Worm (Caenorhabditis elegans) whole organism, L4/young adult: ENCODE data around the gene K09E9.1.

Source experiments
- W03F9.2 ChIP-seq: fragments of 150-350 bp; optimal IDR thresholded peaks from 2 replicates; lab custom pipeline; 2014; ENCODE audit warnings: missing biosample characterization, missing genetic modification characterization
- dao-5 ChIP-seq: sonication (generic microtip); optimal IDR thresholded peaks from 2 replicates; lab custom pipeline; 2016; ENCODE audit warnings: missing genotype, missing genetic modification characterization, moderate library complexity, missing compliant biosample characterization
- him-1 ChIP-seq: sonication (generic microtip); optimal IDR thresholded peaks from 2 replicates; lab custom pipeline; 2016; ENCODE audit warnings: missing genotype, missing genetic modification reagents, missing genetic modification characterization, missing compliant biosample characterization

Gene K09E9.1

DNA sequence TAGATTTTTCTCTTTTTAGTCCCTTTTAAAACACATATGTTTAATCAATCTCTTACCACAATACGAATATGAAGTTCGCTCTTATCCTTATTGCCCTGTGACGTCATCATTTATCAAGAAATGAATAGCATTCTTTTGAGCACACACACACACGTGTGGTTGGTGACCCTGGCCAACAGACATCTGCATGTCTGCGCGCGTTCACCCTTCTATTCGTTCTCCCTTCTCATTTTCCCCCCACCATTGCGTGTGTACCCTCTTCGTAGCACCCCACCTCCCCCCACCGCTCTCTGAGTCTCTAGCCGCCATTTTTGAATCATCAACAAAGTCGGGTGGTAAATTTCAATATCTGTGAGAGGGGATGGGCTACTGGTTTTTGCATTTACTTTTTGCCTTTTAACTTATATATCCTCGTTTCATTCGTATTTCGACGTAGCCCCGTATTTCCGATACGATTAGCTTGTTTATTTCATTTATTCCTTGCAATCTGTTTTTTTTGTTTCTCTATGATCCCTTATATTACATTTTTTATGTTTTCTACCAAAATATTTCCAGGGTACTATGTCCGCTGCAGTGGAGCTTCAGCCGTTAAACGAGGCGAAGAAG is 19.7 kb upstream of the K09E9.1 start, which contains the start of gene ent-2:
TSS of gene ent-2 (plus strand) at position 556 of the 606 bp plus-strand sequence.
- TF ChIP-seq W03F9.2 (tag; lab: Kevin White, UChicago) (no peak), him-1 (tag; lab: Kevin White, UChicago) (peak; percentile 68), dao-5 (tag; lab: Kevin White, UChicago) (no peak)

DNA sequence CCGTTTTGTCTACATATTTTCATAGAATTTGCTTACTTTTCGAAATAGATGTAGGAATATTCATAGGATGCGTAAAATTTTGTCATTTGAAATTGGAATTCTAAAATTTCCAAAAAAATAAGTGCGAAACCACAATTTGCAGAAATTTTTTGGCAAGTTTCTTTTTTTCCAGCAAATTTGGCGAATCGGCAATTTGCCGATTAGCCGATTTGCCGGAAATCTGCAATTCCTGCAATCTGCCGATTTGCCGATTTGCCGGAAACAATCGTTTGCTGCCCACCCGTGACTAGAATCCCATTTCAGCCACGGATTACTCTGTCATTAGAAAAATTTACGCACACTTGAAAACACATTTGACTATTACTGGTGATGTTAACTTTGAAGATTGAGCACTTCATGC is 16.1 kb upstream of the K09E9.1 start:
- TF ChIP-seq W03F9.2 (tag; lab: Kevin White, UChicago) (no peak), him-1 (tag; lab: Kevin White, UChicago) (no peak), dao-5 (tag; lab: Kevin White, UChicago) (no peak)

DNA sequence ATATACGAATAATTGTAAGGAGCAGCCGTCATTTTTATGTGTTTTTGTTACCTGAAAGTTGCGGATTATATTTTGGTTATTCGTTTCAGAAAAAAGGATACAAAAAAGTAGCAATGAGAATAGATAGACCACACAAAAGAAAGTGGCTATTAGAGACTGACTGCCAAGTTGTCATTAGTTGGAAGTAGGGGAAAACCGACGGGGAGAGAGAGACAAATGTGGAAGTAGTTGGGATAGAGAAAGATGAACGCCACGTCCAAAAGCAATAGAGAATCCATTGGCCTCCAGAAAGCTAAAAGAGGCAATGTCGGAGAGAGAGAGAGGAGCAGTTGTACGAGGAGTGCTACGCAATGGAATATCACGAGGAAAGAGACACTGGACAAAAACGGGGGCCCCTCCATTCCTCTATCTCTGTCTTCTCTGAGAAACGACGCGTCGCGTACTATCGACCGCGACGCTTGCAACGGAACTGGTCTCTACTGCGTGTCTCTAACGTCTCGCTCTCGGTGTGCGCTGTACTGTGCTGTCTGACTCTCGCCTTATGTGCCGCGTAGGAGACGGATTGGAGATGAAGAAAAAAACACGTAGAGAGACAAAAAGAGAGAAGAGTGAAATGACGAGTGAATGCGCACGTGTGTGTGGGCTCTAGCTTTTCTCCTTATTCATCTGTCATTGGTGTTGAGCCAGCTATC is 13.6 kb upstream of the K09E9.1 start, which contains the start of gene rab-14:
TSS of gene rab-14 (minus strand) at position 51 of the 692 bp plus-strand sequence.
- peak; percentile 50 for TF ChIP-seq dao-5 (tag; lab: Kevin White, UChicago)
- TF ChIP-seq W03F9.2 (tag; lab: Kevin White, UChicago) = no peak
- peak; percentile 54 for TF ChIP-seq him-1 (tag; lab: Kevin White, UChicago)

DNA sequence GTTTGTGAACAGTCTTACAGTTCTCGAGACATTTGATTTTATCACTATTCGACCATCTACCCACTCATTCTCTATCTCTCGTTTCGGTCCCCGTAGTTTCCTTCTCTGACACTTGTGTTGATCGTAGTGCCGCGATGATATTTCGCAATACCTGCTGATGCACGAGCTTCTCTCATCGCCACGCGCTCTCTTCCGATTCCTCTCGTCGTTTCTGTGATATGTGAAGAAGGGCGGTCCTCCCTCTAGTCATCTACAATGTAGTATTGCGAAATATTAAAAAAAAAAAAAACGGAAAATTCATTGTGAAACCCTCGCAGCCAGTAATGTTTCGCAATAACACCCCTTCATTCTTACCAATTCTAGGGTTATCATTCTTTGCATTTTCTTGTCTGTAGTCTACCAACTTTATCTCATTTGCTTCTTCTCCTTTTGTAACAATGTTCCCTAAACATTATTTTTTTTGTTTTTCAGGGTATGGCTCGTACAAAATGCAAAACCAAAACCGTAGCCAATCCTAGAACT is 12.7 kb upstream of the K09E9.1 start, which contains the start of gene nipi-3:
TSS of gene nipi-3 (plus strand) at position 472 of the 522 bp plus-strand sequence.
- TF ChIP-seq W03F9.2 (tag; lab: Kevin White, UChicago) (peak; percentile 86), him-1 (tag; lab: Kevin White, UChicago) (peak; percentile 82), dao-5 (tag; lab: Kevin White, UChicago) (no peak)

DNA sequence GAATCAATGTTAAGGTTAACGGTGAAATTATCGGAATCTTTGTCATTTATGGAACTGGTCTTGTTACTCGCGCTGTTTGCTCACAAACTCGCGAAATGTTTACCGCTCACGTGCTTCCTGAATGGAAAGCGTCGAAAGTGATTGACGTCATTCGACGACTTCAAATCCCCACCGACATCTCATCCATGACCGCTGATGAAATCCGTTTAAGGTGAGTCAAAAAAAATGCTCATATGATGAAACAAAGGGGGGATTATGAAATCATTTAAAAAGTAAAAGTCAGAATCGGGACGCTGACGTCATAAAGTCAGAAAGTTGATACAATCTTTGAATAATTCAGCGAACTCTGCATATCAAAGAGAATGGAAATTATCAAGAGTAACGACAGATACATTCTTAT is 11.7 kb upstream of the K09E9.1 start:
- no peak for TF ChIP-seq dao-5 (tag; lab: Kevin White, UChicago)
- TF ChIP-seq him-1 (tag; lab: Kevin White, UChicago) = no peak
- no peak for TF ChIP-seq W03F9.2 (tag; lab: Kevin White, UChicago)

DNA sequence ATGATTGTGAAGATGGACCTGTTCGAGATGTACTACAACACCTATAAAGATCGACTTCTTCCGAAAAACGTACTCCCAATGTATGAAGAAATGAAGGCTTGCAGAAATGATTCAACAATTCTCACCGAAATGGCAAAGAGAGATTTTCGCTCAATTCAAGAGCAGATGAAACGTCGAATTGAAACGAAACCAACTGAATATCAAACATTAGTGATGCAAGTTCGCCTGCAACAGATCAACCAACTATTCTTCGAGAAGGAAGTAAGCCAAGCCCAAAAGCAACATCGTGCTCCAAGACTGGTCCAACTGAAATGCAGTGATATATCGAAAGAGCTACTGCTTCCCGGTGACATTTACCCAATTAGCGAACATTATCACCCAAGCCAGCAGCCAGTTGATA is 10.6 kb upstream of the K09E9.1 start:
- no peak for TF ChIP-seq W03F9.2 (tag; lab: Kevin White, UChicago)
- no peak for TF ChIP-seq him-1 (tag; lab: Kevin White, UChicago)
- TF ChIP-seq dao-5 (tag; lab: Kevin White, UChicago) = no peak

DNA sequence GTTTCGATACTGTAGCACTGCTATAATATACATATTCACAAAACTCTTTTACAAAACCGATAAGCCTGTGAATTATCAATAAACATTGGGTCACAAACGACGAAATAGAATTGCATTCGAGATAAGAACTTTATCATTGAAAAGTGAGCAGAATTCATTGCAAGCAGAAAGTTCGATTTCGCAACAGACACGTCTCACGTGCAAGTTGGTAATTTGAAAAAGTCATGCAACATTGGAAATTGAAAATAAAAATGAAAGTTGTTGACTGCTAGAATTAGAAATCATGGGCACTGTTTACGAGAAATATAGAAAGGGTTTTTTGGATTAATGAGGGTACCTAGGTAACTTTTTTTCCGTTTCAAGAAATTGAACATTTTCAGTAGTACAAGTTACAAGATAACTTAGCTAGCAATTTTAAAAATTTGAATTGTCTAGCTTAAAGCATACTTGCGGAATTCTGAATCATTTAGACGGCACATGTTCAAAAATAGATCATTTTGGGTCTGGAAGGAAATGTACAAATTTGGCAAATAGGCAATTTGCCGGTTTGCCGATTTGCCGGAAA is 9.7 kb upstream of the K09E9.1 start:
- TF ChIP-seq W03F9.2 (tag; lab: Kevin White, UChicago) (peak; percentile 74), him-1 (tag; lab: Kevin White, UChicago) (peak; percentile 10), dao-5 (tag; lab: Kevin White, UChicago) (no peak)

DNA sequence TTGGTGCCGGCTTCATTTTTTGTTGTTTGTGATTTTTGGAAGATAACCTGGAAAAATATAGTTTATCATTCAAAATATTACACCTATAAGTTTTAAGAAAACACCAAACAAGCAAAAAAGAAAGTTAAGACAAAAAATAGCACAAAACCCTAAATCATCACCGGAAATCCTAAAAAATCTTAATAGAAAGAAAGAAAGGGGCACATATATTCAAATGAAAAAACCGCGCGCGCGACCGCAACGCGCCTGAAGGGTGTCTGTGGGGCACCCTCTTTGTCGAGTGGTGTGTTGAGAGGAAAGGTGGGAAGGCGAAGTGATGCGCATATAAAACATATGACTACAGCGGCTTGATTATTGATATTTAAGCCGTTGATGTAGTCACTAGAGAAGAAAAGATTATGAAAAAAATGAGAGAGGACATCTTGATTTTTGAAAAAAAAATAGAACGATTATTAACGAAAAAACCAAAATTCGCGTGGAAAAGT is 6.5 kb upstream of the K09E9.1 start, which contains the start of gene K09E9.3:
TSS of gene K09E9.3 (minus strand) at position 51 of the 485 bp plus-strand sequence.
- TF ChIP-seq dao-5 (tag; lab: Kevin White, UChicago) = no peak

DNA sequence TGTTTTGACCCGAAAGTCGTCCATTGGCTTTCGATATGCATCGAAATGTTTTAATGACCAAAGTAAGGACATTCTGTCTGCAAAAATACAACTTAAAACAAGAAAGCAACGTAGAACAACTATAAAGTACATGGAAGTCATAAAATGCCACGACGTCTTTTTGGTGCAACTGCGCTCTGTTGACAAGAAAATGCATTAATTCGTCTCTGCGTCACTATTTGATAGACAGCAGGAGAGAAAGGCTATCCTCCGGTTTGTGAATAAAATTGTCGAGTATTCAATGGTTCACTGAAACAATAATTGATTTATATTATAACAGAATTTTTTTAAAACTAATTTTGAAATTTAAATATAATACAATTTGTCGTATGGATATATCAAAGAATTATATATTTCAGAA is 3.9 kb upstream of the K09E9.1 start, which contains the start of gene ergi-3:
TSS of gene ergi-3 (minus strand) at position 311 of the 400 bp plus-strand sequence.
- TF ChIP-seq W03F9.2 (tag; lab: Kevin White, UChicago) (peak; percentile 77), him-1 (tag; lab: Kevin White, UChicago) (no peak), dao-5 (tag; lab: Kevin White, UChicago) (no peak)

DNA sequence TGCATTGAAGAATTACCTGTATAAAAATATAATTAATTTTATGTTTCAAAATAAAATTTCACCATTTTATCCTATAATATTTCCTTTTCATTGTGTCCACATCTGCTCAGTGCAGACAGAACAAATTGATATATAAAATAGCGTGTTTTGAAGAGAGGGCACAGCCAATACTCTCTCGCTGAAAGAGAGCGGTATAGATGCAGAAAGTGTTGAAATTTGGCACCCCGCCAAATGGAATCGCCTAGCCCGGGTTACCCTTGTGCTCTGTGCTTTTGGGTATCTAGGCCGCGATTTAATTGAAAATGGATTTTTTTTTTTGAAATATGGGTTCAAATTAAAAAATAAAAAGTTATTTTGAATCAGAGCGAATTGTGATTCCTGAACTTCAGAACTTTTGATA is 3.1 kb upstream of the K09E9.1 start:
- TF ChIP-seq dao-5 (tag; lab: Kevin White, UChicago) (no peak), him-1 (tag; lab: Kevin White, UChicago) (no peak), W03F9.2 (tag; lab: Kevin White, UChicago) (no peak)

DNA sequence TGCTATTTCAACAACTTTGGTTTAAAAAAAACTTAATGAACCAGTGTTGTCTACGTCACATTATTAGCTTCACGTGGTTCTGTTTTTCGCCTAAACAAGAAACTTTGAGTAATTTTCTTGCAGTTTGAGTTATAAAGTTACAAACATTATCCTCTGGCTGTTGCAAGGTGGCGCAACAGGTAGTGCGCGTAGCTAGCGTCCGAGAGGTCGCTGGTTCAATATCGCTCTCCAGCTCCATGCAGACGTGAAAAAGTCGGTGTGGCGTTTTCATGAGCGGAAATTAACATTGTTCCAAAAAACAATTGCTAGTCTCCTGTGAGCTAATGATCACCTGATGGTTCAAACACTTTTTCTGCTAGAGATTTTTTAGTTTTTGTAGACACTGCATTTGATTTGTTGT is 1.0 kb upstream of the K09E9.1 start:
- no peak for TF ChIP-seq him-1 (tag; lab: Kevin White, UChicago)
- TF ChIP-seq dao-5 (tag; lab: Kevin White, UChicago) = peak; percentile 45

DNA sequence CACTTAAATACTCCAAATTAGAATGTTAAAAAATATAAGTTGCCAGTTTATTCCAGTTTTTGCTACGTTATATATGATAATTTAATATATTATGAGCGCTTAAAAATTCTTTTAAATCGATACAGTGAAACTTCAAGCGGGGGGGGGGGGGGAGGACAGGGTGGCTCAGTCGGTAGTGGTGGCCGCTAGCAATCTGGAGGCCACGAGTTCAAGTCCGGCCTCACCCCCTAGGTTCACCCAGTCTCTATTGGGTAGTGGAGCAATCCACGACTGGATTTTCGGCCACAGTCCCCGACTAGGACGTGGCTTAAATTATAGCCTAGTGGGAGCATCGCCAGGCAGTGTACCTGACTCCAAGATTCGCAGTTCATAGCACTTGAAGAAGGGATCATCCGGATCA is 701 bp downstream of the K09E9.1 start:
- TF ChIP-seq him-1 (tag; lab: Kevin White, UChicago) (no peak), W03F9.2 (tag; lab: Kevin White, UChicago) (no peak), dao-5 (tag; lab: Kevin White, UChicago) (no peak)

DNA sequence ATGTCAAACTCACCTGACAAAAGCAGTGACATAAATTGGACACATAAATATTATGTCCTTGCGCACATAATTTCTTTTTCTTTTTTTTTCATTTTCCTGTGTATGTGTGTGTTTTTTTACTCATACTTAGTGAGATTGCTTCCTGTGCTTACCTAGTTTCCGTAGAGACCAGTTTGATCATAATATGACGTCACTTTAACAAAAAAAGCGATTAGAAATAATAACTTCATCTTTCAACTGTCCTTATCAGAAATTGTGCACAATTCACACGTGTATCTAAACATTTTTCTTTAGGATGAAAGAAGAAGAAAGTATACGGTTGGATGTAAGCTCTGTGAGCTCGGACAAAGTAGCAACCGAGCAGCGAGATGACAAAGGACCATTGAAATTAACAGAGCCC is 1.7 kb downstream of the K09E9.1 start:
- no peak for TF ChIP-seq dao-5 (tag; lab: Kevin White, UChicago)
- no peak for TF ChIP-seq W03F9.2 (tag; lab: Kevin White, UChicago)
- TF ChIP-seq him-1 (tag; lab: Kevin White, UChicago) = no peak
